Worm (Caenorhabditis elegans): ENCODE results near the gene C44C11.6.

- TF ChIP-seq nhr-21 (tag; optimal IDR thresholded peaks at IDR 0.05) (no peak), nhr-23 (tag; optimal IDR thresholded peaks at IDR 0.05) (no peak), ztf-11 (tag; optimal IDR thresholded peaks at IDR 0.05) (no peak), mdl-1 (tag; optimal IDR thresholded peaks at IDR 0.05) (no peak), nhr-77 (tag; optimal IDR thresholded peaks at IDR 0.05) (no peak), elt-1 (tag; optimal IDR thresholded peaks at IDR 0.05) (no peak), unc-62 (GFP tag; optimal IDR thresholded peaks at IDR 0.05) (no peak), ama-1 (optimal IDR thresholded peaks at IDR 0.05) (no peak), nhr-6 (tag; optimal IDR thresholded peaks at IDR 0.05) (no peak), R02D3.7 (tag; optimal IDR thresholded peaks at IDR 0.05) (no peak), ceh-16 (tag; optimal IDR thresholded peaks at IDR 0.05) (no peak), lin-13 (GFP tag; optimal IDR thresholded peaks at IDR 0.05) (no peak), elt-3 (tag; optimal IDR thresholded peaks at IDR 0.05) (no peak), fos-1 (tag; optimal IDR thresholded peaks at IDR 0.05) (no peak)
These were observed 21.3 kb upstream of the C44C11.6 start, which contains the start of gene sre-53 for ce11 chrII:12323305-12323704.
